Worm (Caenorhabditis elegans) whole organism, L4/young adult: Measurements from ENCODE around the gene R155.5.

Experiments used
- W03F9.2 ChIP-seq: fragments of 150-350 bp; optimal IDR thresholded peaks from 2 replicates; lab custom pipeline; 2014; ENCODE audit warnings: missing biosample characterization, missing genetic modification characterization
- dao-5 ChIP-seq: sonication (generic microtip); optimal IDR thresholded peaks from 2 replicates; lab custom pipeline; 2016; ENCODE audit warnings: missing genotype, missing genetic modification characterization, moderate library complexity, missing compliant biosample characterization
- him-1 ChIP-seq: sonication (generic microtip); optimal IDR thresholded peaks from 2 replicates; lab custom pipeline; 2016; ENCODE audit warnings: missing genotype, missing genetic modification reagents, missing genetic modification characterization, missing compliant biosample characterization

The R155.5 gene

DNA sequence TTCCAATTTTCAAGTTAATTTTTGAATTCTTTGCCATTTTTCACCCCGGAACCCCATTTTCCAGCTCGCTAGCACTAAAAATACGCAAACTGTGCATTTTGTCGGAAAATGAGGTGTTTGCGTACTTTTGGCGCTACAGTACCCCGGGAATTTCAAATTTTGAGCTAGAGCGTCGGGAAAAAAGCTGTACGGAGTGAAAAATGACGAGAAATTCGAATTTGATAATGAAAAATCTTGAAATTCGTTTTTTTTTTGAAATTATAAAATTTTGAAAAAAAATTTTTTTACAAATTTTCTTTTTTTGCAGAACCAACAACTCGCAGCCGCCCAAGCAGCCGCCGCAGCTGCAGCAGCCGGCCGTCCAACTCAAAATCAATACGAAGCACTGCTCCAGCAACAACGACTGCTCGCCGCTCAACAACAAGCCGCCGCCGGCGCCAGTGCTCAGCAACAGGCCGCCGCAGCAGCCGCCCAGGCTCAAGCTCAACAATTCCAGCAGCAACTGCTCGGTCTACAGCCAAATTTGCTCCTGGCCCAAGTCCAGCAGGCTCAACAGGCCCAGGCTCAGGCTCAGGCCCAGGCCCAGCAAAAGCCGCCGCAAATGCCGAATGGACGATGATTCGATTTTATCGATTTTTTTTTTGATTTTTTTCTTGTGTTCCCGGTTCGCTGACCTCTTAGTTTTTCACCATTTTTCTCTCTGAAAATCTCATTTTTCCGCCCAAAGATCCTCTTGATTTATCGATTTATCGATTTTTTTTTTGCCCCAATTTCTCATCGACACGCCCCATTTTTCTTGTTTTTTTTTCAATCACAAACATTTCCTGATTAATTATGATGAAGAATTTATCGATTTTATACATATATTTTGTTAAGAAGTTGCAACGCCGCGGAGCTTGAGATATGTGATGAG, 31.4 kb downstream of the R155.5 start:
- TF ChIP-seq W03F9.2 (tag; lab: Kevin White, UChicago) (no peak), him-1 (no peak), dao-5 (tag; lab: Kevin White, UChicago) (no peak)

ce11 chrIII:1937879-1938438, 32.4 kb downstream of the R155.5 start:
- TF ChIP-seq him-1: no peak
- TF ChIP-seq dao-5 (tag; lab: Kevin White, UChicago): no peak
- no peak for TF ChIP-seq W03F9.2 (tag; lab: Kevin White, UChicago)

DNA sequence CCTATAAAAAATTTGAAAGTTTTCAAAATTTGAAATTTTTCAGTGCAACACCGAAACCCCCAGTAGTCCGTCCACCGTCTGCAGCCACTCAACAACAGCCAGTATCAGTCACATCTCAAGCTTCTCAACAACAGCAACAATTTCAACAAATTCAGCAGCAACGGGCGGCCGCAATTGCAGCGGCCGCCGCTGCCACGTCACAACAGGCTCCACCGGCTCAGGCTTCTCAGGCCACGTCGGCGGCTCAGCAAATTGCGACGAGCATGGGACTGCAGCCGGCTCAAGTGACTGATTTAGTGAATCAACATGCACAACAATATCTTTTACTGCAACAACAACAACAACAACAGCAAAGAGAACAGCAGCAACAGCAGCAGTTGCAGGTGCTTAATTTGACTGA, 36.2 kb downstream of the R155.5 start:
- no peak for TF ChIP-seq W03F9.2 (tag; lab: Kevin White, UChicago)

DNA sequence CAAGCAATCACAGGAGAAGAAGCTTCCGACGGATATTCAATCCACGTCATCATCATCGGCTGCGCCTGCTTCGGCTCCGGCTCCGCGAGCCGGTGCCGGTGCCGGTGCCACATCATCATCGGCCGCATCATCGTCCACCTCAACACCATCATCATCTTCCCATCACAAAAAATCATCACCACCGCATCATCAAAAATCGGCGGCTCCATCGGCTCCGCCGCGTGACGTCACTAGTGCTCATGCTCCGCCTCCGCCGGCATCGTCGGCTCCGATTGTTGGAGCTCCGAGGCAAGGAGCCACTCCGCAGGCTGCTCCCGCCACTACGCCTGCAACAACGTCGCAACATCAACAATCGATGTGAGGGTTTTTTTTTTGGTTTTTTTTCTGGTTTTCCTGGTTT, 38.3 kb downstream of the R155.5 start:
- no peak for TF ChIP-seq him-1
- no peak for TF ChIP-seq W03F9.2 (tag; lab: Kevin White, UChicago)

- TF ChIP-seq dao-5 (tag; lab: Kevin White, UChicago) (no peak), him-1 (no peak)
These were observed 38.8 kb downstream of the R155.5 start for ce11 chrIII:1931509-1931908.

- no peak for TF ChIP-seq W03F9.2 (tag; lab: Kevin White, UChicago)
- TF ChIP-seq him-1: no peak
- no peak for TF ChIP-seq dao-5 (tag; lab: Kevin White, UChicago)
These were observed 39.5 kb downstream of the R155.5 start for ce11 chrIII:1930714-1931273.

- no peak for TF ChIP-seq W03F9.2 (tag; lab: Kevin White, UChicago)
- no peak for TF ChIP-seq dao-5 (tag; lab: Kevin White, UChicago)
- no peak for TF ChIP-seq him-1
These were observed 41.4 kb downstream of the R155.5 start for ce11 chrIII:1928741-1929499.

ce11 chrIII:1927230-1927629, 43.1 kb downstream of the R155.5 start:
- no peak for TF ChIP-seq W03F9.2 (tag; lab: Kevin White, UChicago)
- TF ChIP-seq dao-5 (tag; lab: Kevin White, UChicago): no peak
- TF ChIP-seq him-1: no peak

DNA sequence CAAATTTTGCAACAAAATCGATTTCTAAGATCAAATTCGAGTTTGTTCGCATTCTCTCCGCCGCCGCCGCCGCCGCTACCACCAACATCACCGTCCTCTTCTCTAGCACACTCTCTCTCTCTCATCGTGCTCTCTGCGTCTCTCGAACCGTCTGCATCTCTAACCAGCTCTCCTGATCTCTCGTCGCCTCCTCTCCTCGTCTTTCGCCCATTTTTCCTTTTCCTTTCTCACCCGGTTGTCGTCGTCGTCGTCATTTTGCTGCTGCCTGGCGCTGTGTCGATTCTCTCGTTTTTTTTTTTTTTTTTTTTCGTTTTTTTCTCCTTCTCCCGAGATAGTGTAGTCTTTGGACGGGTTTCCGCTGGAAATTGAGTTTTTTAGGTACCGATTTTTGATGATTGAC, 43.9 kb downstream of the R155.5 start:
- TF ChIP-seq dao-5 (tag; lab: Kevin White, UChicago): no peak
- TF ChIP-seq W03F9.2 (tag; lab: Kevin White, UChicago): peak; percentile 16
- peak; percentile 2 for TF ChIP-seq him-1

- TF ChIP-seq W03F9.2 (tag; lab: Kevin White, UChicago) (no peak), him-1 (no peak), dao-5 (tag; lab: Kevin White, UChicago) (no peak)
These were observed 44.5 kb downstream of the R155.5 start for ce11 chrIII:1925786-1926185.

ce11 chrIII:1925048-1925537, 45.2 kb downstream of the R155.5 start:
- TF ChIP-seq dao-5 (tag; lab: Kevin White, UChicago) (no peak), him-1 (peak; percentile 79), W03F9.2 (tag; lab: Kevin White, UChicago) (peak; percentile 58)

DNA sequence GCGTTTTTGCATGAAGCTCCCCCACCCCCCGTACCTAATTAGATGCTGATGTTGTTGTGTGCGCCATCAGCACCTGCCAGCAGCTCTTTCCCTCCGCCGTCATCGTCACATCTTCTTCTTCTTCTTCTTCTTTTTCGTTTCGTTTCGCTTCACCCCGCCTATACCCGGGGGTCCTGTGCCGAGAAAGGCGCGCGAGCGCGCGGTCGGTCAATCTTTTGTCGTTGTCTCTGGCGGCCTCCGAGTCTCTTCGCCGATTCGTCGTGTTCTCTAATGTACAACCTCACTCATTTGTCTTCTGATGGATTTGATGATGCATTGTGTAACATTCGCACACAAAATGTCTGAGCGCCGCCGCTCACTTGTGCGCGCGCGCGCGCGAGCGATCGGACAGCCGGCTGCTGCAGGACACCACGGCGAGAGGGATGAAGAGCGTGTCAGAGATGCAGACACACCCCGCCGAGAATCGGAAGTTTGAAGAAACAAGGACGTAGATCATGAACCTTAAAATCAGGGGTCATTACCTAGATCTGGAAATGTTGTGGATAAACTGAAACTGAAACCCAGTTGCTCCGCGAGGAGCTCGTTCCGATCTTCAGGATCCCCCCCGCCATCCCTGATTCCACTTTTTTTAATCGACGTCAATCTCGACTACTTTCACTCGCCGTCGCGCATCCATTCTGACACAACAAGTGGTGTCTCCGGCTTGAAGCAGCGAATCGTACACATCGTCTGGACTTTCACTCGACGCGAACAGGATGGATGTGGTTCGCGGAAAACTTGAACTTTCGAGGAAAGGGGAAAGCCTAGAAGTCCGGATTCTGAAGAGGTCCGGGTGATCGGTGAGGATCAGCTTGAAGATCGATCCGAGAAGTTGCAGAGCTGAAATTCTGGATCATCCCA, 46.7 kb downstream of the R155.5 start:
- peak; percentile 72 for TF ChIP-seq him-1
- no peak for TF ChIP-seq dao-5 (tag; lab: Kevin White, UChicago)
- TF ChIP-seq W03F9.2 (tag; lab: Kevin White, UChicago): no peak

- no peak for TF ChIP-seq him-1
- TF ChIP-seq W03F9.2 (tag; lab: Kevin White, UChicago): no peak
- no peak for TF ChIP-seq dao-5 (tag; lab: Kevin White, UChicago)
These were observed 47.8 kb downstream of the R155.5 start for ce11 chrIII:1922516-1922915.
